Worm (Caenorhabditis elegans): ENCODE measurements around the gene ZK673.1.

- TF ChIP-seq him-1 (tag; optimal IDR thresholded peaks at IDR 0.05) (no peak), W03F9.2 (tag; optimal IDR thresholded peaks at IDR 0.05) (no peak), dao-5 (tag; optimal IDR thresholded peaks at IDR 0.05) (no peak)
Measured at ce11 chrII:10476959-10477358, 34.0 kb downstream of the ZK673.1 start, which contains the start of gene ZK666.4.

Measured in whole organism, L4/young adult.